Worm (Caenorhabditis elegans): ENCODE measurements around the gene grl-27.

DNA sequence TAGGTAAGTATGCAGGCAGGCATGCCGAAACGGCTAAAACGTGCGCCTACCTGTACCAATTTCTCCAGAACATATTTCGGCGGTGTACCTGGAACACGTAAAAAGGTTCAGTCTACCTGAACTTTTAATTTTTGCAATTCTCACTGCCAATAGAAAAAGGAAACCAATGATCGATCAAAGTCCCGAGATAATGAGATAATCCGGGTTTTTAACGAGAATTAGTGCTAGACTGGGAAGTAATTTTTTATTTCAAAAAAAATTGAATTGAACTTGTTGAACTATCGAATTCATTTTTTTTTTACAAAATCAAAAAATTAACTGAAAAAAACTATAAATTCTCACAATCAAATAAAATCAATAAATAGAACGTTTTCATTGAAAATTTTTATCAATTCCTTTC, 24.9 kb upstream of the grl-27 start, which contains the start of gene T22F3.7:
- TF ChIP-seq tbx-2 (tag; optimal IDR thresholded peaks at IDR 0.05) = no peak
- no peak for TF ChIP-seq nhr-84 (tag; optimal IDR thresholded peaks at IDR 0.05)
- no peak for TF ChIP-seq pqm-1 (tag; optimal IDR thresholded peaks at IDR 0.05)
- TF ChIP-seq ces-1 (GFP tag; optimal IDR thresholded peaks at IDR 0.05) = no peak
- no peak for TF ChIP-seq fkh-10 (GFP tag; optimal IDR thresholded peaks at IDR 0.05)
- no peak for TF ChIP-seq nhr-12 (tag; optimal IDR thresholded peaks at IDR 0.05)
- no peak for TF ChIP-seq dpl-1 (GFP tag; optimal IDR thresholded peaks at IDR 0.05)
- TF ChIP-seq fos-1 (tag; optimal IDR thresholded peaks at IDR 0.05) = no peak
- TF ChIP-seq zag-1 (tag; optimal IDR thresholded peaks at IDR 0.05) = no peak
- TF ChIP-seq lin-39 (tag; optimal IDR thresholded peaks at IDR 0.05) = no peak
- TF ChIP-seq sptf-1 (tag; optimal IDR thresholded peaks at IDR 0.05) = no peak
